Fruit fly (Drosophila melanogaster) whole organism, embryonic: ENCODE measurements around the gene serp.
A peak's percentile ranks its signal among the peaks of the same experiment; 100 is the strongest.

Experiments used
- BtbVII ChIP-seq: fragments of 200-800 bp; sonication (Bioruptor generic); optimal IDR thresholded peaks from 3 replicates; lab custom pipeline; 2017; ENCODE audit warnings: missing biosample characterization, mild to moderate bottlenecking, missing genetic modification characterization
- CG10321 ChIP-seq: fragments of 200-800 bp; sonication (Bioruptor generic); IDR thresholded peaks from 2 replicates; pipeline ENCODE4 v1.3.6; 2022; ENCODE audit warnings: missing biosample characterization, missing genetic modification characterization
- CG10366 ChIP-seq: fragments of 200-800 bp; sonication (Bioruptor generic); IDR thresholded peaks from 2 replicates; pipeline ENCODE4 v1.3.6; 2022; ENCODE audit warnings: missing biosample characterization, missing genetic modification characterization
- CG11085 ChIP-seq: fragments of 200-800 bp; sonication (Bioruptor generic); IDR thresholded peaks from 2 replicates; pipeline ENCODE4 v1.3.6; 2022; ENCODE audit warnings: missing biosample characterization, missing genetic modification characterization
- CG12219 ChIP-seq: fragments of 200-800 bp; sonication (Bioruptor generic); optimal IDR thresholded peaks from 3 replicates; lab custom pipeline; 2018; ENCODE audit warnings: missing biosample characterization, mild to moderate bottlenecking, missing genetic modification characterization
- CG12391 ChIP-seq: fragments of 200-800 bp; sonication (Bioruptor generic); optimal IDR thresholded peaks from 3 replicates; lab custom pipeline; 2018; ENCODE audit warnings: missing biosample characterization, mild to moderate bottlenecking, missing genetic modification characterization, moderate library complexity
- CG13624 ChIP-seq: fragments of 200-800 bp; sonication (Bioruptor generic); optimal IDR thresholded peaks from 2 replicates; lab custom pipeline; 2016; ENCODE audit warnings: missing biosample characterization, missing genetic modification characterization
- CG13894 ChIP-seq: fragments of 200-800 bp; sonication (Bioruptor generic); optimal IDR thresholded peaks from 3 replicates; lab custom pipeline; 2018; ENCODE audit warnings: missing biosample characterization, mild to moderate bottlenecking, missing genetic modification characterization, moderate library complexity
- CG14441 ChIP-seq: fragments of 200-800 bp; sonication (Bioruptor generic); IDR thresholded peaks from 2 replicates; pipeline ENCODE4 v1.3.6; 2022; ENCODE audit warnings: missing biosample characterization, missing genetic modification characterization
- CG14710 ChIP-seq: fragments of 200-800 bp; sonication (Bioruptor generic); optimal IDR thresholded peaks from 3 replicates; lab custom pipeline; 2019; ENCODE audit warnings: missing biosample characterization, mild to moderate bottlenecking, missing genetic modification characterization, moderate library complexity
- CG17328 ChIP-seq: fragments of 200-800 bp; sonication (Bioruptor generic); IDR thresholded peaks from 2 replicates; pipeline ENCODE4 v1.3.6; 2022; ENCODE audit warnings: missing biosample characterization, missing genetic modification characterization
- CG1832 ChIP-seq: fragments of 200-800 bp; sonication (Bioruptor generic); optimal IDR thresholded peaks from 2 replicates; lab custom pipeline; 2017; ENCODE audit warnings: missing biosample characterization, mild to moderate bottlenecking, missing genetic modification characterization, inconsistent platforms
- CG32772 ChIP-seq: fragments of 200-800 bp; sonication (Bioruptor generic); IDR thresholded peaks from 2 replicates; pipeline ENCODE4 v1.3.6; 2022; ENCODE audit warnings: missing biosample characterization, missing genetic modification characterization
- CG33557 ChIP-seq: fragments of 200-800 bp; sonication (Bioruptor generic); optimal IDR thresholded peaks from 2 replicates; lab custom pipeline; 2019; ENCODE audit warnings: missing biosample characterization, mild to moderate bottlenecking, missing genetic modification characterization, moderate library complexity
- CG8478 ChIP-seq: fragments of >200 bp; optimal IDR thresholded peaks from 2 replicates; lab custom pipeline; 2018
- CG9876 ChIP-seq: fragments of 200-800 bp; sonication (Bioruptor generic); optimal IDR thresholded peaks from 2 replicates; lab custom pipeline; 2016; ENCODE audit warnings: missing biosample characterization, missing genetic modification characterization
- D ChIP-seq, 2 experiments: fragments of 200-800 bp in 1 of 2; fragments of >200 bp in 1 of 2; sonication (Bioruptor generic) in 1 of 2; optimal IDR thresholded peaks; 2 replicates in 1 of 2; 3 replicates in 1 of 2; lab custom pipeline; 2017; ENCODE audit warnings: mild to moderate bottlenecking in 1 of 2, missing biosample characterization in 1 of 2, missing genetic modification characterization in 1 of 2, missing genetic modification reagents in 1 of 2
- Dbx ChIP-seq: fragments of 200-800 bp; sonication (Bioruptor generic); IDR thresholded peaks from 3 replicates; pipeline ENCODE4 v1.3.6; 2022; ENCODE audit warnings: missing biosample characterization, missing genetic modification characterization
- Ets65A ChIP-seq: fragments of 200-800 bp; sonication (Bioruptor generic); peaks from one replicate; lab custom pipeline; 2016; ENCODE audit warnings: missing biosample characterization, missing genetic modification characterization
- Jarid2 ChIP-seq: fragments of 200-800 bp; sonication (Bioruptor generic); optimal IDR thresholded peaks from 3 replicates; lab custom pipeline; 2017; ENCODE audit warnings: mild to moderate bottlenecking, missing biosample characterization, missing genetic modification reagents, missing genetic modification characterization
- Mes4 ChIP-seq: fragments of 200-800 bp; sonication (Bioruptor generic); optimal IDR thresholded peaks from 2 replicates; lab custom pipeline; 2016; ENCODE audit warnings: missing biosample characterization, missing genetic modification characterization
- Nf-YB ChIP-seq: fragments of 200-800 bp; sonication (Bioruptor generic); optimal IDR thresholded peaks from 3 replicates; lab custom pipeline; 2019; ENCODE audit warnings: missing biosample characterization, mild to moderate bottlenecking, missing genetic modification characterization, moderate library complexity
- Nf-YC ChIP-seq: fragments of 200-800 bp; optimal IDR thresholded peaks from 3 replicates; lab custom pipeline; 2019; ENCODE audit warnings: missing biosample characterization, mild to moderate bottlenecking, missing genetic modification characterization, moderate library complexity
- Oli ChIP-seq: fragments of 200-800 bp; sonication (Bioruptor generic); optimal IDR thresholded peaks from 2 replicates; lab custom pipeline; 2018; ENCODE audit warnings: missing biosample characterization, mild to moderate bottlenecking, missing genetic modification characterization, moderate library complexity
- PHDP ChIP-seq: fragments of 200-800 bp; sonication (Bioruptor generic); optimal IDR thresholded peaks from 3 replicates; lab custom pipeline; 2018; ENCODE audit warnings: missing biosample characterization, mild to moderate bottlenecking, missing genetic modification characterization, moderate library complexity
- Sox100B ChIP-seq: fragments of 200-800 bp; sonication (Bioruptor generic); optimal IDR thresholded peaks from 3 replicates; lab custom pipeline; 2018; ENCODE audit warnings: missing biosample characterization, mild to moderate bottlenecking, missing genetic modification characterization
- Spps ChIP-seq: fragments of 200-800 bp; sonication (Bioruptor generic); optimal IDR thresholded peaks from 2 replicates; lab custom pipeline; 2018; ENCODE audit warnings: missing biosample characterization, mild to moderate bottlenecking, missing genetic modification characterization
- Sry-β ChIP-seq: fragments of 200-800 bp; sonication (Bioruptor generic); optimal IDR thresholded peaks from 2 replicates; lab custom pipeline; 2018; ENCODE audit warnings: missing biosample characterization, mild to moderate bottlenecking, missing genetic modification characterization, moderate library complexity
- Taf1 ChIP-seq: fragments of 200-800 bp; sonication (Bioruptor generic); IDR thresholded peaks from 2 replicates; pipeline ENCODE4 v1.3.6; 2022; ENCODE audit warnings: missing biosample characterization, missing genetic modification characterization
- Xbp1 ChIP-seq: fragments of 200-800 bp; sonication (Bioruptor generic); optimal IDR thresholded peaks from 3 replicates; lab custom pipeline; 2016; ENCODE audit warnings: missing biosample characterization, mild to moderate bottlenecking, missing genetic modification characterization
- Xrp1 ChIP-seq: fragments of 200-800 bp; sonication (Bioruptor generic); IDR thresholded peaks from 2 replicates; pipeline ENCODE4 v1.3.6; 2022; ENCODE audit warnings: missing biosample characterization, missing genetic modification characterization
- bcd ChIP-seq: fragments of 200-800 bp; sonication (Bioruptor generic); optimal IDR thresholded peaks from 2 replicates; lab custom pipeline; 2017; ENCODE audit warnings: missing biosample characterization, mild to moderate bottlenecking, missing genetic modification characterization
- chinmo ChIP-seq: fragments of 200-800 bp; sonication (Bioruptor generic); IDR thresholded peaks from 4 replicates; pipeline ENCODE4 v1.3.6; 2022; ENCODE audit warnings: missing biosample characterization, missing genetic modification characterization; ENCODE audit not compliant: partially characterized antibody
- danr ChIP-seq: fragments of 200-800 bp; sonication (Bioruptor generic); IDR thresholded peaks from 2 replicates; pipeline ENCODE4 v1.3.6; 2022; ENCODE audit warnings: missing biosample characterization, missing genetic modification characterization
- gem ChIP-seq: fragments of 200-800 bp; sonication (Bioruptor generic); optimal IDR thresholded peaks from 2 replicates; lab custom pipeline; 2019; ENCODE audit warnings: missing biosample characterization, mild to moderate bottlenecking, missing genetic modification characterization, moderate library complexity
- grau ChIP-seq: fragments of 200-800 bp; optimal IDR thresholded peaks from 3 replicates; lab custom pipeline; 2019; ENCODE audit warnings: missing biosample characterization, mild to moderate bottlenecking, missing genetic modification characterization, moderate library complexity
- hbn ChIP-seq: fragments of 200-800 bp; sonication (Bioruptor generic); IDR thresholded peaks from 2 replicates; pipeline ENCODE4 v1.3.6; 2022; ENCODE audit warnings: missing biosample characterization, missing genetic modification characterization; ENCODE audit not compliant: partially characterized antibody
- kay ChIP-seq: fragments of 200-800 bp; sonication (Bioruptor generic); optimal IDR thresholded peaks from 2 replicates; lab custom pipeline; 2016; ENCODE audit warnings: missing biosample characterization, missing genetic modification characterization
- prd ChIP-seq, 3 experiments: fragments of >200 bp in 2 of 3; fragments of 200-800 bp in 1 of 3; sonication (Bioruptor generic) in 1 of 3; optimal IDR thresholded peaks in 2 of 3; IDR thresholded peaks in 1 of 3; 2 replicates in 2 of 3; 3 replicates in 1 of 3; pipeline versions ENCODE4 v1.3.6 to Lab custom; 2017 to 2022; ENCODE audit warnings: missing biosample characterization in 1 of 3, missing genetic modification characterization in 1 of 3
- pum ChIP-seq: fragments of 200-800 bp; sonication (Bioruptor generic); optimal IDR thresholded peaks from 2 replicates; lab custom pipeline; 2016; ENCODE audit warnings: missing biosample characterization, missing genetic modification characterization
- sens ChIP-seq: fragments of 200-800 bp; sonication (Bioruptor generic); peaks from one replicate; lab custom pipeline; 2016; ENCODE audit warnings: missing biosample characterization, missing genetic modification characterization
- ssp ChIP-seq: fragments of 200-800 bp; sonication (Bioruptor generic); IDR thresholded peaks from 2 replicates; pipeline ENCODE4 v1.3.6; 2022; ENCODE audit warnings: missing biosample characterization, missing genetic modification characterization
- stc ChIP-seq: fragments of 200-800 bp; sonication (Bioruptor generic); IDR thresholded peaks from 2 replicates; pipeline ENCODE4 v1.3.6; 2022; ENCODE audit warnings: missing biosample characterization, missing genetic modification characterization
- sug ChIP-seq: fragments of 200-800 bp; optimal IDR thresholded peaks from 2 replicates; lab custom pipeline; 2019; ENCODE audit warnings: missing biosample characterization, mild to moderate bottlenecking, missing genetic modification characterization, moderate library complexity
- tgo ChIP-seq: fragments of 200-800 bp; sonication (Bioruptor generic); IDR thresholded peaks from 3 replicates; pipeline ENCODE4 v1.3.6; 2022; ENCODE audit warnings: missing biosample characterization, missing genetic modification characterization
- trem ChIP-seq: fragments of 200-800 bp; optimal IDR thresholded peaks from 3 replicates; lab custom pipeline; 2019; ENCODE audit warnings: missing biosample characterization, mild to moderate bottlenecking, missing genetic modification characterization, moderate library complexity
- trh ChIP-seq: fragments of 200-800 bp; sonication (Bioruptor generic); optimal IDR thresholded peaks from 2 replicates; lab custom pipeline; 2016; ENCODE audit warnings: missing biosample characterization, missing genetic modification characterization
- unc-4 ChIP-seq: fragments of 200-800 bp; sonication (Bioruptor generic); IDR thresholded peaks from 2 replicates; pipeline ENCODE4 v1.3.6; 2022; ENCODE audit warnings: missing biosample characterization, missing genetic modification characterization; ENCODE audit not compliant: partially characterized antibody
- unpg ChIP-seq: fragments of 200-800 bp; sonication (Bioruptor generic); optimal IDR thresholded peaks from 3 replicates; lab custom pipeline; 2018; ENCODE audit warnings: missing biosample characterization, mild to moderate bottlenecking, missing genetic modification characterization, moderate library complexity
- zf30C ChIP-seq: fragments of 200-800 bp; sonication (Bioruptor generic); optimal IDR thresholded peaks from 3 replicates; lab custom pipeline; 2018; ENCODE audit warnings: missing biosample characterization, mild to moderate bottlenecking, missing genetic modification characterization

Gene serp

dm6 chr3L:19670492-19670891, 37.3 kb downstream of the serp start (continued):
- TF ChIP-seq unc-4 (no peak), Oli (tag; lab: Kevin White, UChicago) (peak; percentile 51), bcd (no peak), Sry-β (GFP tag; lab: Kevin White, UChicago) (no peak), hbn (GFP tag; lab: Robert Waterston, UW) (no peak), Mes4 (GFP tag; lab: Kevin White, UChicago) (no peak), CG13624 (no peak), Sox100B (GFP tag; lab: Kevin White, UChicago) (peak; percentile 13), trem (no peak), CG12219 (no peak), CG9876 (GFP tag; lab: Kevin White, UChicago) (no peak), CG14710 (tag; lab: Kevin White, UChicago) (peak; percentile 38), sug (no peak), Taf1 (no peak), CG33557 (GFP tag; lab: Kevin White, UChicago) (no peak), tgo (GFP tag; lab: Robert Waterston, UW) (peak; percentile 38; the same call in 1 of the 3 replicates), BtbVII (GFP tag; lab: Kevin White, UChicago) (no peak), kay (no peak), unpg (peak; percentile 47), Spps (tag; lab: Kevin White, UChicago) (no peak), CG8478 (lab: Kevin White, UChicago) (no peak), grau (peak; percentile 34), PHDP (tag; lab: Kevin White, UChicago) (peak; percentile 10), danr (no peak), CG12391 (tag; lab: Kevin White, UChicago) (peak; percentile 50), CG10366 (peak; percentile 45)

dm6 chr3L:19665059-19665626, 42.7 kb downstream of the serp start:
- TF ChIP-seq Xrp1 (GFP tag; lab: Robert Waterston, UW) (peak; percentile 29; the same call in 1 of the 2 replicates), CG17328 (GFP tag; lab: Robert Waterston, UW) (0 out of 2 replicates have a peak, but pooled peaks have one; percentile 5), sens (peak; percentile 67), Xbp1 (GFP tag; lab: Kevin White, UChicago) (peak; percentile 9), CG1832 (GFP tag; lab: Kevin White, UChicago) (peak; percentile 50), Nf-YB (GFP tag; lab: Kevin White, UChicago) (peak; percentile 85), stc (no peak), Ets65A (GFP tag; lab: Kevin White, UChicago) (peak; percentile 11), trh (GFP tag; lab: Kevin White, UChicago) (no peak), Nf-YC (tag; lab: Kevin White, UChicago) (peak; percentile 85), zf30C (GFP tag; lab: Kevin White, UChicago) (peak; percentile 20), Jarid2 (peak; percentile 6), gem (tag; lab: Kevin White, UChicago) (peak; percentile 19), CG11085 (no peak), CG10321 (GFP tag; lab: Robert Waterston, UW) (peak; percentile 54; the same call in 1 of the 2 replicates), CG14441 (GFP tag; lab: Robert Waterston, UW) (0 out of 2 replicates have a peak, but pooled peaks have one; percentile 9), Dbx (no peak), D (optimal IDR thresholded peaks at IDR 0.05; lab: Kevin White, UChicago) (no peak), D (GFP tag; optimal IDR thresholded peaks at IDR 0.05; lab: Kevin White, UChicago) (no peak), CG13894 (no peak), ssp (GFP tag; lab: Robert Waterston, UW) (peak; percentile 21; the same call in 1 of the 2 replicates), CG32772 (GFP tag; lab: Robert Waterston, UW) (0 out of 2 replicates have a peak, but pooled peaks have one; percentile 18), tgo (GFP tag; lab: Robert Waterston, UW) (peak; percentile 34; the same call in 1 of the 3 replicates), chinmo (no peak), pum (GFP tag; lab: Kevin White, UChicago) (no peak), prd (optimal IDR thresholded peaks at IDR 0.05; lab: Kevin White, UChicago) (no peak), prd (GFP tag; IDR thresholded peaks at IDR 0.05; lab: Robert Waterston, UW) (0 out of 3 replicates have a peak, but pooled peaks have one; percentile 13)
